Fruit fly (Drosophila melanogaster): ENCODE data around the gene CG32228.
A peak's percentile ranks its signal among the peaks of the same experiment; 100 is the strongest.

The CG32228 gene

dm6 chr3L:20309758-20310733, 44.4 kb downstream of the CG32228 start (continued):
- TF ChIP-seq CG1647 (GFP tag; optimal IDR thresholded peaks at IDR 0.05): peak; percentile 8
- no peak for TF ChIP-seq CG17912 (GFP tag; optimal IDR thresholded peaks at IDR 0.05)
- peak; percentile 58 for TF ChIP-seq slbo (GFP tag; IDR thresholded peaks at IDR 0.05)
- 0 out of 3 replicates have a peak, but pooled peaks have one; percentile 31 for TF ChIP-seq Aef1 (GFP tag; IDR thresholded peaks at IDR 0.05)
- TF ChIP-seq sqz (GFP tag; optimal IDR thresholded peaks at IDR 0.05): no peak
- peak; percentile 5 for TF ChIP-seq p53 (GFP tag; optimal IDR thresholded peaks at IDR 0.05)
- no peak for TF ChIP-seq Eip74EF (GFP tag; optimal IDR thresholded peaks at IDR 0.05)
- peak; percentile 69 for TF ChIP-seq CG14860 (GFP tag; IDR thresholded peaks at IDR 0.05; ENCODE audit: partially characterized antibody)
- TF ChIP-seq pzg (GFP tag; optimal IDR thresholded peaks at IDR 0.05): peak; percentile 95
- no peak for TF ChIP-seq CG6765 (GFP tag; optimal IDR thresholded peaks at IDR 0.05)
- TF ChIP-seq Fer1 (GFP tag; optimal IDR thresholded peaks at IDR 0.05): peak; percentile 20
- TF ChIP-seq CG2678 (tag; optimal IDR thresholded peaks at IDR 0.05): no peak
- peak in 1 of 2 experiments; percentile 46 for TF ChIP-seq crp (GFP tag; optimal IDR thresholded peaks at IDR 0.05)
- TF ChIP-seq ci (GFP tag; IDR thresholded peaks at IDR 0.05): no peak
- TF ChIP-seq CG4707 (GFP tag; optimal IDR thresholded peaks at IDR 0.05): no peak
- TF ChIP-seq Trl (optimal IDR thresholded peaks at IDR 0.05): peak; percentile 3 to 67
- TF ChIP-seq Trl (GFP tag; optimal IDR thresholded peaks at IDR 0.05): peak; percentile 60
- TF ChIP-seq mirr (GFP tag; optimal IDR thresholded peaks at IDR 0.05): no peak
- peak; percentile 27 for TF ChIP-seq chn (GFP tag; optimal IDR thresholded peaks at IDR 0.05)
- no peak for TF ChIP-seq Lim3 (GFP tag; IDR thresholded peaks at IDR 0.05)
- no peak for TF ChIP-seq ap (GFP tag; IDR thresholded peaks at IDR 0.05)
- peak; percentile 34 for TF ChIP-seq CG1602 (GFP tag; optimal IDR thresholded peaks at IDR 0.05)
- peak; percentile 43 for TF ChIP-seq Hr3 (GFP tag; optimal IDR thresholded peaks at IDR 0.05)
- TF ChIP-seq Deaf1 (tag; optimal IDR thresholded peaks at IDR 0.05): no peak
- TF ChIP-seq pros (GFP tag; optimal IDR thresholded peaks at IDR 0.05): no peak
- TF ChIP-seq bsh (GFP tag; optimal IDR thresholded peaks at IDR 0.05): peak in 1 of 2 experiments; percentile 14

- TF ChIP-seq H15 (GFP tag; IDR thresholded peaks at IDR 0.05) (0 out of 3 replicates have a peak, but pooled peaks have one; percentile 30), CG10147 (GFP tag; optimal IDR thresholded peaks at IDR 0.05) (no peak), MESR4 (GFP tag; optimal IDR thresholded peaks at IDR 0.05) (peak; percentile 96), CG11456 (GFP tag; IDR thresholded peaks at IDR 0.05) (peak; percentile 38; the same call in 1 of the 3 replicates), CG12236 (GFP tag; optimal IDR thresholded peaks at IDR 0.05) (peak; percentile 9), nom (GFP tag; optimal IDR thresholded peaks at IDR 0.05) (peak; percentile 20), CG34422 (GFP tag; IDR thresholded peaks at IDR 0.05) (peak; percentile 32; the same call in 1 of the 3 replicates), CG10366 (GFP tag; IDR thresholded peaks at IDR 0.05) (0 out of 2 replicates have a peak, but pooled peaks have one; percentile 15), ERR (GFP tag; optimal IDR thresholded peaks at IDR 0.05) (peak; percentile 30), gce (GFP tag; IDR thresholded peaks at IDR 0.05) (no peak), HLH3B (GFP tag; IDR thresholded peaks at IDR 0.05) (0 out of 2 replicates have a peak, but pooled peaks have one; percentile 21), CG34376 (GFP tag; optimal IDR thresholded peaks at IDR 0.05) (no peak), Scr (GFP tag; IDR thresholded peaks at IDR 0.05; ENCODE audit: partially characterized antibody) (peak; percentile 37), sug (tag; optimal IDR thresholded peaks at IDR 0.05) (peak; percentile 39), CG8765 (GFP tag; IDR thresholded peaks at IDR 0.05) (no peak), Xrp1 (GFP tag; IDR thresholded peaks at IDR 0.05) (peak; percentile 34; the same call in 1 of the 2 replicates), Xbp1 (GFP tag; optimal IDR thresholded peaks at IDR 0.05) (peak; percentile 54), sens (GFP tag) (no peak), CG7839 (tag; optimal IDR thresholded peaks at IDR 0.05) (no peak), B-H1 (GFP tag; IDR thresholded peaks at IDR 0.05) (no peak), CG13894 (tag; optimal IDR thresholded peaks at IDR 0.05) (peak; percentile 0), exex (tag; optimal IDR thresholded peaks at IDR 0.05) (no peak), az2 (GFP tag; optimal IDR thresholded peaks at IDR 0.05) (peak; percentile 37)
These were observed 47.9 kb downstream of the CG32228 start, which contains the start of gene alphaSnap for dm6 chr3L:20313469-20313868. TSS of gene alphaSnap (plus strand) at chr3L:20313632.
